Worm (Caenorhabditis elegans) whole organism, midembryonic: ENCODE measurements around the gene C32B5.7.

Source experiments
- T22C8.4 ChIP-seq: fragments of 200-800 bp; sonication (Bioruptor generic); IDR thresholded peaks from 2 replicates; pipeline ENCODE4 v1.3.6; 2022; ENCODE audit warnings: missing genetic modification characterization, missing compliant biosample characterization
- cog-1 ChIP-seq: sonication (generic microtip); optimal IDR thresholded peaks from 2 replicates; lab custom pipeline; 2016; ENCODE audit warnings: missing genetic modification characterization, missing compliant biosample characterization
- flt-1 ChIP-seq: fragments of 200-800 bp; sonication (Bioruptor generic); IDR thresholded peaks from 2 replicates; pipeline ENCODE4 v1.3.6; 2022; ENCODE audit warnings: missing genetic modification characterization, missing compliant biosample characterization
- klf-2 ChIP-seq: fragments of 200-800 bp; sonication (Bioruptor generic); conservative IDR thresholded peaks from 2 replicates; pipeline ENCODE4 v1.3.6; 2022; ENCODE audit warnings: missing genetic modification reagents, missing genetic modification characterization, missing compliant biosample characterization
- med-1 ChIP-seq: sonication (generic microtip); optimal IDR thresholded peaks from 2 replicates; lab custom pipeline; 2017; ENCODE audit warnings: missing genetic modification characterization, mild to moderate bottlenecking, missing compliant biosample characterization, antibody characterized with exemption, missing genetic modification reagents; ENCODE audit not compliant: insufficient read depth
- ref-1 ChIP-seq: fragments of 200-800 bp; sonication (Bioruptor generic); conservative IDR thresholded peaks from 2 replicates; pipeline ENCODE4 v1.3.6; 2022; ENCODE audit warnings: missing genetic modification reagents, missing genetic modification characterization, missing compliant biosample characterization
- tab-1 ChIP-seq: fragments of 200-800 bp; sonication (Bioruptor generic); IDR thresholded peaks from 2 replicates; pipeline ENCODE4 v1.3.6; 2022; ENCODE audit warnings: missing genetic modification characterization, missing compliant biosample characterization
- ztf-23 ChIP-seq: fragments of 200-800 bp; sonication (Bioruptor generic); IDR thresholded peaks from 2 replicates; pipeline ENCODE4 v1.3.6; 2022; ENCODE audit warnings: missing genetic modification reagents, missing genetic modification characterization, missing compliant biosample characterization
- ztf-29 ChIP-seq: fragments of 200-800 bp; sonication (Bioruptor generic); IDR thresholded peaks from 2 replicates; pipeline ENCODE4 v1.3.6; 2022; ENCODE audit warnings: missing genetic modification reagents, missing genetic modification characterization, missing compliant biosample characterization

The C32B5.7 gene

ce11 chrII:960218-960617 lies at the start of gene C32B5.7, which contains the start of gene C32B5.18:
Gene C32B5.7 (plus strand): TSS chrII:960528.
Gene C32B5.18 (plus strand): TSS chrII:960518.
- TF ChIP-seq ztf-23 (no peak), med-1 (GFP tag; lab: Kevin White, UChicago) (no peak), ref-1 (GFP tag; lab: Robert Waterston, UW) (no peak), klf-2 (GFP tag; lab: Robert Waterston, UW) (no peak), ztf-29 (GFP tag; lab: Robert Waterston, UW) (no peak), tab-1 (GFP tag; lab: Robert Waterston, UW) (no peak), flt-1 (GFP tag; lab: Robert Waterston, UW) (no peak), T22C8.4 (GFP tag; lab: Robert Waterston, UW) (no peak), cog-1 (tag; lab: Kevin White, UChicago) (no peak)

- TF ChIP-seq cog-1 (tag; lab: Kevin White, UChicago) (no peak), T22C8.4 (GFP tag; lab: Robert Waterston, UW) (no peak), ztf-29 (GFP tag; lab: Robert Waterston, UW) (no peak)
Observed at ce11 chrII:911680-912079, 48.6 kb upstream of the C32B5.7 start, which contains the start of gene fbxc-31. Gene fbxc-31 (plus strand): TSS chrII:911980.

ce11 chrII:913222-913722 lies 47.1 kb upstream of the C32B5.7 start, which contains the start of gene fbxc-33:
Gene fbxc-33 (plus strand): TSS chrII:913672.
- TF ChIP-seq ztf-23 (no peak), tab-1 (GFP tag; lab: Robert Waterston, UW) (no peak), klf-2 (GFP tag; lab: Robert Waterston, UW) (no peak), T22C8.4 (GFP tag; lab: Robert Waterston, UW) (no peak), med-1 (GFP tag; lab: Kevin White, UChicago) (no peak), ztf-29 (GFP tag; lab: Robert Waterston, UW) (no peak), cog-1 (tag; lab: Kevin White, UChicago) (no peak), ref-1 (GFP tag; lab: Robert Waterston, UW) (no peak), flt-1 (GFP tag; lab: Robert Waterston, UW) (no peak)

- TF ChIP-seq med-1 (GFP tag; lab: Kevin White, UChicago), result no peak
- no peak for TF ChIP-seq tab-1 (GFP tag; lab: Robert Waterston, UW)
Observed at ce11 chrII:915206-915605, 45.1 kb upstream of the C32B5.7 start.

ce11 chrII:915780-916179 lies 44.5 kb upstream of the C32B5.7 start, which contains the start of gene fbxc-29:
Gene fbxc-29 (plus strand): TSS chrII:916080.
- no peak for TF ChIP-seq T22C8.4 (GFP tag; lab: Robert Waterston, UW)
- TF ChIP-seq tab-1 (GFP tag; lab: Robert Waterston, UW), result no peak
- no peak for TF ChIP-seq klf-2 (GFP tag; lab: Robert Waterston, UW)
- no peak for TF ChIP-seq cog-1 (tag; lab: Kevin White, UChicago)
- no peak for TF ChIP-seq med-1 (GFP tag; lab: Kevin White, UChicago)
- TF ChIP-seq ztf-29 (GFP tag; lab: Robert Waterston, UW), result no peak
- no peak for TF ChIP-seq ref-1 (GFP tag; lab: Robert Waterston, UW)
- TF ChIP-seq ztf-23, result no peak

ce11 chrII:917324-917723 lies 43.0 kb upstream of the C32B5.7 start, which contains the start of gene fbxc-30:
Gene fbxc-30 (plus strand): TSS chrII:917624.
- no peak for TF ChIP-seq T22C8.4 (GFP tag; lab: Robert Waterston, UW)
- TF ChIP-seq cog-1 (tag; lab: Kevin White, UChicago), result no peak
- no peak for TF ChIP-seq ztf-29 (GFP tag; lab: Robert Waterston, UW)
- no peak for TF ChIP-seq flt-1 (GFP tag; lab: Robert Waterston, UW)
- TF ChIP-seq ztf-23, result no peak
- no peak for TF ChIP-seq ref-1 (GFP tag; lab: Robert Waterston, UW)
- no peak for TF ChIP-seq tab-1 (GFP tag; lab: Robert Waterston, UW)
- TF ChIP-seq med-1 (GFP tag; lab: Kevin White, UChicago), result no peak
- no peak for TF ChIP-seq klf-2 (GFP tag; lab: Robert Waterston, UW)

- TF ChIP-seq cog-1 (tag; lab: Kevin White, UChicago) (no peak), ztf-23 (no peak), flt-1 (GFP tag; lab: Robert Waterston, UW) (no peak), med-1 (GFP tag; lab: Kevin White, UChicago) (no peak), klf-2 (GFP tag; lab: Robert Waterston, UW) (no peak), tab-1 (GFP tag; lab: Robert Waterston, UW) (no peak), ztf-29 (GFP tag; lab: Robert Waterston, UW) (no peak), T22C8.4 (GFP tag; lab: Robert Waterston, UW) (no peak), ref-1 (GFP tag; lab: Robert Waterston, UW) (no peak)
Observed at ce11 chrII:920326-920725, 40.0 kb upstream of the C32B5.7 start.

- no peak for TF ChIP-seq klf-2 (GFP tag; lab: Robert Waterston, UW)
- TF ChIP-seq flt-1 (GFP tag; lab: Robert Waterston, UW), result no peak
- no peak for TF ChIP-seq med-1 (GFP tag; lab: Kevin White, UChicago)
- TF ChIP-seq ref-1 (GFP tag; lab: Robert Waterston, UW), result no peak
Observed at ce11 chrII:922778-923177, 37.5 kb upstream of the C32B5.7 start.

- TF ChIP-seq T22C8.4 (GFP tag; lab: Robert Waterston, UW), result no peak
- no peak for TF ChIP-seq klf-2 (GFP tag; lab: Robert Waterston, UW)
- TF ChIP-seq flt-1 (GFP tag; lab: Robert Waterston, UW), result no peak
- TF ChIP-seq ztf-23, result no peak
- TF ChIP-seq ztf-29 (GFP tag; lab: Robert Waterston, UW), result no peak
- no peak for TF ChIP-seq tab-1 (GFP tag; lab: Robert Waterston, UW)
- no peak for TF ChIP-seq ref-1 (GFP tag; lab: Robert Waterston, UW)
Observed at ce11 chrII:923521-923920, 36.8 kb upstream of the C32B5.7 start, which contains the start of gene fbxc-28. Gene fbxc-28 (plus strand): TSS chrII:923821.
